Fruit fly (Drosophila melanogaster): ENCODE measurements around the gene CG2926.
A peak's percentile ranks its signal among the peaks of the same experiment; 100 is the strongest.

CG2926 gene

dm6 chr3R:5622985-5623630 lies 34.9 kb upstream of the CG2926 start (continued):
- TF ChIP-seq Opbp (GFP tag; IDR thresholded peaks at IDR 0.05; ENCODE audit: partially characterized antibody) (no peak), sna (GFP tag; IDR thresholded peaks at IDR 0.05; ENCODE audit: partially characterized antibody) (no peak), CG18764 (GFP tag; optimal IDR thresholded peaks at IDR 0.05) (peak; percentile 70), BtbVII (GFP tag; optimal IDR thresholded peaks at IDR 0.05) (peak; percentile 82), lbe (GFP tag; optimal IDR thresholded peaks at IDR 0.05) (peak; percentile 66), Hr39 (optimal IDR thresholded peaks at IDR 0.05) (no peak), CG34376 (GFP tag; optimal IDR thresholded peaks at IDR 0.05) (peak; percentile 86), maf-S (GFP tag; optimal IDR thresholded peaks at IDR 0.05) (peak; percentile 34), usp (GFP tag; optimal IDR thresholded peaks at IDR 0.05) (no peak), Dek (tag; optimal IDR thresholded peaks at IDR 0.05) (peak; percentile 65), CG10431 (GFP tag; optimal IDR thresholded peaks at IDR 0.05) (peak; percentile 96), CG8765 (GFP tag; IDR thresholded peaks at IDR 0.05) (no peak), Sox102F (GFP tag; optimal IDR thresholded peaks at IDR 0.05) (peak; percentile 61), bbx (GFP tag; IDR thresholded peaks at IDR 0.05; ENCODE audit: partially characterized antibody) (no peak), tgo (GFP tag; IDR thresholded peaks at IDR 0.05) (no peak), Ptx1 (GFP tag; IDR thresholded peaks at IDR 0.05) (no peak), mld (GFP tag; IDR thresholded peaks at IDR 0.05; ENCODE audit: partially characterized antibody) (no peak), CG4820 (GFP tag; optimal IDR thresholded peaks at IDR 0.05) (peak; percentile 37), wek (GFP tag; optimal IDR thresholded peaks at IDR 0.05) (peak; percentile 89), CG10267 (tag; optimal IDR thresholded peaks at IDR 0.05) (peak; percentile 97), CG3281 (GFP tag; optimal IDR thresholded peaks at IDR 0.05) (peak; percentile 78), yki (optimal IDR thresholded peaks at IDR 0.05) (no peak), NK7.1 (GFP tag; optimal IDR thresholded peaks at IDR 0.05) (peak; percentile 75), tll (GFP tag; optimal IDR thresholded peaks at IDR 0.05) (peak in 1 of 2 experiments; percentile 49), CG10209 (GFP tag; optimal IDR thresholded peaks at IDR 0.05) (peak; percentile 86), odd (GFP tag; optimal IDR thresholded peaks at IDR 0.05) (peak; percentile 83), zf30C (GFP tag; optimal IDR thresholded peaks at IDR 0.05) (peak; percentile 44), gfzf (GFP tag; optimal IDR thresholded peaks at IDR 0.05) (peak; percentile 9), grau (tag; optimal IDR thresholded peaks at IDR 0.05) (peak; percentile 49), CG31224 (GFP tag; IDR thresholded peaks at IDR 0.05) (no peak), CG2116 (GFP tag; optimal IDR thresholded peaks at IDR 0.05) (peak; percentile 40), CG9437 (GFP tag; optimal IDR thresholded peaks at IDR 0.05) (peak; percentile 37), cad (GFP tag; optimal IDR thresholded peaks at IDR 0.05) (no peak), Poxn (GFP tag; IDR thresholded peaks at IDR 0.05) (no peak), CG3163 (GFP tag; optimal IDR thresholded peaks at IDR 0.05) (peak; percentile 64), sqz (GFP tag; optimal IDR thresholded peaks at IDR 0.05) (peak; percentile 99), HLH4C (GFP tag; IDR thresholded peaks at IDR 0.05; ENCODE audit: partially characterized antibody) (no peak), kah (GFP tag; optimal IDR thresholded peaks at IDR 0.05) (peak; percentile 63), nau (GFP tag; optimal IDR thresholded peaks at IDR 0.05) (peak; percentile 83), CG11695 (GFP tag; IDR thresholded peaks at IDR 0.05) (no peak), pfk (GFP tag; optimal IDR thresholded peaks at IDR 0.05) (peak; percentile 86), HLH54F (GFP tag; optimal IDR thresholded peaks at IDR 0.05) (no peak), oc (tag; optimal IDR thresholded peaks at IDR 0.05) (peak; percentile 76), Drgx (GFP tag; IDR thresholded peaks at IDR 0.05) (no peak), cwo (GFP tag; optimal IDR thresholded peaks at IDR 0.05) (no peak), TFAM (GFP tag; optimal IDR thresholded peaks at IDR 0.05) (peak; percentile 9), CG8944 (GFP tag; optimal IDR thresholded peaks at IDR 0.05) (peak; percentile 64), CG14441 (GFP tag; IDR thresholded peaks at IDR 0.05) (no peak), CG33213 (GFP tag; optimal IDR thresholded peaks at IDR 0.05) (peak; percentile 92), Nf-YA (GFP tag; IDR thresholded peaks at IDR 0.05) (no peak)
